Fruit fly (Drosophila melanogaster) whole organism, embryonic: ENCODE measurements around the gene Hip14.
A peak's percentile ranks its signal among the peaks of the same experiment; 100 is the strongest.

ENCODE experiments used
- Blimp-1 ChIP-seq: fragments of 200-800 bp; sonication (Bioruptor generic); optimal IDR thresholded peaks from 3 replicates; lab custom pipeline; 2018; ENCODE audit warnings: missing biosample characterization, missing genetic modification characterization, mild to moderate bottlenecking, moderate library complexity, missing genetic modification reagents
- CG11696 ChIP-seq: fragments of 200-800 bp; sonication (Bioruptor generic); IDR thresholded peaks from 2 replicates; pipeline ENCODE4 v1.3.6; 2022; ENCODE audit warnings: missing biosample characterization, missing genetic modification characterization
- CG12391 ChIP-seq: fragments of 200-800 bp; sonication (Bioruptor generic); optimal IDR thresholded peaks from 3 replicates; lab custom pipeline; 2018; ENCODE audit warnings: missing biosample characterization, mild to moderate bottlenecking, missing genetic modification characterization, moderate library complexity
- CG12744 ChIP-seq: fragments of 200-800 bp; sonication (Bioruptor generic); optimal IDR thresholded peaks from 2 replicates; lab custom pipeline; 2016; ENCODE audit warnings: missing biosample characterization, missing genetic modification characterization
- CG12942 ChIP-seq: fragments of 200-800 bp; sonication (Bioruptor generic); optimal IDR thresholded peaks from 3 replicates; lab custom pipeline; 2016; ENCODE audit warnings: missing biosample characterization, missing genetic modification characterization
- CG17186 ChIP-seq: fragments of 200-800 bp; sonication (Bioruptor generic); optimal IDR thresholded peaks from 3 replicates; lab custom pipeline; 2017; ENCODE audit warnings: missing biosample characterization, missing genetic modification reagents, missing genetic modification characterization
- CG17568 ChIP-seq: fragments of 200-800 bp; sonication (Bioruptor generic); optimal IDR thresholded peaks from 2 replicates; lab custom pipeline; 2018; ENCODE audit warnings: missing biosample characterization, mild to moderate bottlenecking, missing genetic modification characterization, moderate library complexity
- CG18476 ChIP-seq: fragments of 200-800 bp; sonication (Bioruptor generic); optimal IDR thresholded peaks from 2 replicates; lab custom pipeline; 2016; ENCODE audit warnings: missing biosample characterization, mild to moderate bottlenecking, missing genetic modification characterization
- CG2120 ChIP-seq: fragments of 200-800 bp; sonication (Bioruptor generic); optimal IDR thresholded peaks from 3 replicates; lab custom pipeline; 2016; ENCODE audit warnings: missing biosample characterization, missing genetic modification characterization
- CG31441 ChIP-seq: fragments of 200-800 bp; sonication (Bioruptor generic); IDR thresholded peaks from 2 replicates; pipeline ENCODE4 v1.3.6; 2022; ENCODE audit warnings: missing biosample characterization, missing genetic modification characterization
- CG33213 ChIP-seq: fragments of 200-800 bp; sonication (Bioruptor generic); optimal IDR thresholded peaks from 3 replicates; lab custom pipeline; 2016; ENCODE audit warnings: missing biosample characterization, missing genetic modification characterization
- CG3847 ChIP-seq: fragments of 200-800 bp; sonication (Bioruptor generic); IDR thresholded peaks from 2 replicates; pipeline ENCODE4 v1.3.6; 2022; ENCODE audit warnings: missing biosample characterization, missing genetic modification characterization
- CG42726 ChIP-seq: fragments of 200-800 bp; sonication (Bioruptor generic); IDR thresholded peaks from 2 replicates; pipeline ENCODE4 v1.3.6; 2022; ENCODE audit warnings: missing biosample characterization, missing genetic modification characterization; ENCODE audit not compliant: partially characterized antibody
- CG4617 ChIP-seq: fragments of 200-800 bp; sonication (Bioruptor generic); optimal IDR thresholded peaks from 3 replicates; lab custom pipeline; 2016; ENCODE audit warnings: missing biosample characterization, missing genetic modification characterization, borderline replicate concordance
- CG6254 ChIP-seq: fragments of 200-800 bp; sonication (Bioruptor generic); optimal IDR thresholded peaks from 3 replicates; lab custom pipeline; 2017; ENCODE audit warnings: mild to moderate bottlenecking, missing biosample characterization, missing genetic modification reagents, missing genetic modification characterization
- CG8089 ChIP-seq: fragments of 200-800 bp; sonication (Bioruptor generic); optimal IDR thresholded peaks from 3 replicates; lab custom pipeline; 2016; ENCODE audit warnings: missing biosample characterization, missing genetic modification characterization
- CG8359 ChIP-seq: fragments of 200-800 bp; sonication (Bioruptor generic); optimal IDR thresholded peaks from 2 replicates; lab custom pipeline; 2017; ENCODE audit warnings: missing biosample characterization, mild to moderate bottlenecking, missing genetic modification characterization, borderline replicate concordance
- CG9797 ChIP-seq: fragments of 200-800 bp; sonication (Bioruptor generic); optimal IDR thresholded peaks from 3 replicates; lab custom pipeline; 2018; ENCODE audit warnings: missing biosample characterization, mild to moderate bottlenecking, missing genetic modification characterization
- Chrac-16 ChIP-seq: fragments of 200-800 bp; sonication (Bioruptor generic); optimal IDR thresholded peaks from 3 replicates; lab custom pipeline; 2016; ENCODE audit warnings: missing biosample characterization, missing genetic modification characterization
- Hmr ChIP-seq: fragments of 200-800 bp; sonication (Bioruptor generic); optimal IDR thresholded peaks from 3 replicates; lab custom pipeline; 2017; ENCODE audit warnings: mild to moderate bottlenecking, missing biosample characterization, missing genetic modification reagents, missing genetic modification characterization
- Hr3 ChIP-seq: fragments of 200-800 bp; sonication (Bioruptor generic); optimal IDR thresholded peaks from 3 replicates; lab custom pipeline; 2016; ENCODE audit warnings: missing biosample characterization, missing genetic modification characterization
- MBD-R2 ChIP-seq: fragments of 200-800 bp; sonication (Bioruptor generic); IDR thresholded peaks from 2 replicates; pipeline ENCODE4 v1.3.6; 2022; ENCODE audit warnings: missing biosample characterization, missing genetic modification characterization
- MESR4 ChIP-seq: fragments of 200-800 bp; sonication (Bioruptor generic); optimal IDR thresholded peaks from 2 replicates; lab custom pipeline; 2018; ENCODE audit warnings: missing biosample characterization, mild to moderate bottlenecking, missing genetic modification characterization, moderate library complexity
- Med ChIP-seq: fragments of 200-800 bp; sonication (Bioruptor generic); peaks from one replicate; lab custom pipeline; 2016; ENCODE audit warnings: missing biosample characterization, missing genetic modification characterization, mild to moderate bottlenecking, inconsistent platforms, moderate library complexity
- Opbp ChIP-seq: fragments of 200-800 bp; sonication (Bioruptor generic); IDR thresholded peaks from 3 replicates; pipeline ENCODE4 v1.3.6; 2022; ENCODE audit warnings: missing biosample characterization, missing genetic modification characterization; ENCODE audit not compliant: partially characterized antibody
- Side ChIP-seq: fragments of 200-800 bp; sonication (Bioruptor generic); optimal IDR thresholded peaks from 2 replicates; lab custom pipeline; 2016; ENCODE audit warnings: missing biosample characterization, missing genetic modification characterization
- Spps ChIP-seq: fragments of 200-800 bp; sonication (Bioruptor generic); optimal IDR thresholded peaks from 2 replicates; lab custom pipeline; 2018; ENCODE audit warnings: missing biosample characterization, mild to moderate bottlenecking, missing genetic modification characterization
- bab2 ChIP-seq: fragments of 200-800 bp; sonication (Bioruptor generic); optimal IDR thresholded peaks from 2 replicates; lab custom pipeline; 2016; ENCODE audit warnings: missing biosample characterization, missing genetic modification characterization
- bbx ChIP-seq: fragments of 200-800 bp; sonication (Bioruptor generic); IDR thresholded peaks from 2 replicates; pipeline ENCODE4 v1.3.6; 2022; ENCODE audit warnings: missing biosample characterization, missing genetic modification characterization; ENCODE audit not compliant: partially characterized antibody
- bcd ChIP-seq: fragments of 200-800 bp; sonication (Bioruptor generic); optimal IDR thresholded peaks from 2 replicates; lab custom pipeline; 2017; ENCODE audit warnings: missing biosample characterization, mild to moderate bottlenecking, missing genetic modification characterization
- corto ChIP-seq: fragments of 200-800 bp; sonication (Bioruptor generic); optimal IDR thresholded peaks from 2 replicates; lab custom pipeline; 2016; ENCODE audit warnings: missing biosample characterization, mild to moderate bottlenecking, missing genetic modification characterization, moderate library complexity
- crol ChIP-seq: fragments of 200-800 bp; sonication (Bioruptor generic); IDR thresholded peaks from 2 replicates; pipeline ENCODE4 v1.3.6; 2022; ENCODE audit warnings: missing biosample characterization, missing genetic modification characterization
- disco-r ChIP-seq: fragments of 200-800 bp; sonication (Bioruptor generic); optimal IDR thresholded peaks from 2 replicates; lab custom pipeline; 2016; ENCODE audit warnings: missing biosample characterization, missing genetic modification characterization
- dmrt99B ChIP-seq: fragments of 200-800 bp; sonication (Bioruptor generic); optimal IDR thresholded peaks from 2 replicates; lab custom pipeline; 2018; ENCODE audit warnings: missing biosample characterization, mild to moderate bottlenecking, missing genetic modification characterization, moderate library complexity
- eyg ChIP-seq: fragments of 200-800 bp; sonication (Bioruptor generic); optimal IDR thresholded peaks from 3 replicates; lab custom pipeline; 2016; ENCODE audit warnings: missing biosample characterization, missing genetic modification characterization
- fd96Cb ChIP-seq: fragments of 200-800 bp; sonication (Bioruptor generic); optimal IDR thresholded peaks from 2 replicates; lab custom pipeline; 2018; ENCODE audit warnings: missing biosample characterization, mild to moderate bottlenecking, missing genetic modification characterization, moderate library complexity
- fu2 ChIP-seq: fragments of 200-800 bp; sonication (Bioruptor generic); optimal IDR thresholded peaks from 2 replicates; lab custom pipeline; 2016; ENCODE audit warnings: missing biosample characterization, missing genetic modification characterization
- gem ChIP-seq: fragments of 200-800 bp; sonication (Bioruptor generic); optimal IDR thresholded peaks from 2 replicates; lab custom pipeline; 2019; ENCODE audit warnings: missing biosample characterization, mild to moderate bottlenecking, missing genetic modification characterization, moderate library complexity
- grau ChIP-seq: fragments of 200-800 bp; optimal IDR thresholded peaks from 3 replicates; lab custom pipeline; 2019; ENCODE audit warnings: missing biosample characterization, mild to moderate bottlenecking, missing genetic modification characterization, moderate library complexity
- mam ChIP-seq: fragments of 200-800 bp; sonication (Bioruptor generic); optimal IDR thresholded peaks from 3 replicates; lab custom pipeline; 2016; ENCODE audit warnings: missing biosample characterization, missing genetic modification characterization
- mld ChIP-seq: fragments of 200-800 bp; sonication (Bioruptor generic); IDR thresholded peaks from 3 replicates; pipeline ENCODE4 v1.3.6; 2022; ENCODE audit warnings: missing biosample characterization, missing genetic modification characterization; ENCODE audit not compliant: partially characterized antibody
- odd ChIP-seq: fragments of 200-800 bp; sonication (Bioruptor generic); optimal IDR thresholded peaks from 2 replicates; lab custom pipeline; 2017; ENCODE audit warnings: missing biosample characterization, mild to moderate bottlenecking, missing genetic modification characterization
- org-1 ChIP-seq: fragments of 200-800 bp; sonication (Bioruptor generic); optimal IDR thresholded peaks from 2 replicates; lab custom pipeline; 2017; ENCODE audit warnings: missing biosample characterization, missing genetic modification characterization
- phol ChIP-seq: fragments of 200-800 bp; sonication (Bioruptor generic); optimal IDR thresholded peaks from 3 replicates; lab custom pipeline; 2018; ENCODE audit warnings: missing biosample characterization, mild to moderate bottlenecking, missing genetic modification characterization, moderate library complexity
- ranshi ChIP-seq: fragments of 200-800 bp; sonication (Bioruptor generic); IDR thresholded peaks from 2 replicates; pipeline ENCODE4 v1.3.6; 2022; ENCODE audit warnings: missing biosample characterization, missing genetic modification characterization
- ssp ChIP-seq: fragments of 200-800 bp; sonication (Bioruptor generic); IDR thresholded peaks from 2 replicates; pipeline ENCODE4 v1.3.6; 2022; ENCODE audit warnings: missing biosample characterization, missing genetic modification characterization
- stc ChIP-seq: fragments of 200-800 bp; sonication (Bioruptor generic); IDR thresholded peaks from 2 replicates; pipeline ENCODE4 v1.3.6; 2022; ENCODE audit warnings: missing biosample characterization, missing genetic modification characterization
- usp ChIP-seq: fragments of >200 bp; optimal IDR thresholded peaks from 2 replicates; lab custom pipeline; 2017; ENCODE audit warnings: missing biosample characterization, missing genetic modification characterization
- z ChIP-seq: fragments of 200-800 bp; sonication (Bioruptor generic); IDR thresholded peaks from 3 replicates; pipeline ENCODE4 v1.3.6; 2022; ENCODE audit warnings: missing biosample characterization, missing genetic modification characterization
- zen ChIP-seq: fragments of 200-800 bp; sonication (Bioruptor generic); optimal IDR thresholded peaks from 3 replicates; lab custom pipeline; 2018; ENCODE audit warnings: missing biosample characterization, mild to moderate bottlenecking, missing genetic modification characterization, moderate library complexity

Gene Hip14

DNA sequence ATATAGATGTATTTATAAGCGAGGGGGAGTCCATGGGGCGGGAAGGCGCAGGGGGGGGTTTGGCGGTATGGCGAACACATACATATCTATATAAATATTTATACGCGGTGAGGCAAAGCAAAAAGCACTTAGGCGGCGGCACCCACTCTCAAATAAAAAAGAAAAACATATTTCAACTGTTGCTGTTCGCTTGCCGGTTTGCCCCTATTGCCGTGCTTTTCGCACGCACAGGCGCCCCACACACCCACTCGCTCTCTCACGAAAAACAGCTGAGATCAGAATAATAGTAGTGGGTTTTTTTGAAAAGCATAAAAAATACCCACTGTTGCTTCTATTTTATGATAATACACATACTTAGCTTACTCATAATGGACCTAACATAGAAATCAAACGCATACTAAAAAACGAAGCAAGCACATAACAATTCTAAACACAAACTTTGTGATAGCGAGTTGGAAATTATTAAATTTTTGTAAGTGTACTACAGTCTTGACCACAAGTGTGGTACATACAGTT, 13.2 kb downstream of the Hip14 start (continued):
- TF ChIP-seq Side (GFP tag; lab: Kevin White, UChicago) (peak; percentile 70), usp (GFP tag; lab: Kevin White, UChicago) (no peak), CG3847 (GFP tag; lab: Robert Waterston, UW) (peak; percentile 69), Hr3 (GFP tag; lab: Kevin White, UChicago) (peak; percentile 55), CG8359 (GFP tag; lab: Kevin White, UChicago) (no peak), eyg (peak; percentile 70), phol (tag; lab: Kevin White, UChicago) (peak; percentile 64), CG8089 (GFP tag; lab: Kevin White, UChicago) (peak; percentile 7), CG11696 (peak; percentile 91), CG12942 (peak; percentile 45), CG6254 (no peak), CG2120 (GFP tag; lab: Kevin White, UChicago) (peak; percentile 95), CG42726 (no peak), mam (GFP tag; lab: Kevin White, UChicago) (peak; percentile 90), corto (GFP tag; lab: Kevin White, UChicago) (peak; percentile 25), crol (GFP tag; lab: Robert Waterston, UW) (peak; percentile 95), Blimp-1 (GFP tag; lab: Kevin White, UChicago) (peak; percentile 52), odd (peak; percentile 76), CG33213 (GFP tag; lab: Kevin White, UChicago) (peak; percentile 57), ssp (GFP tag; lab: Robert Waterston, UW) (0 out of 2 replicates have a peak, but pooled peaks have one; percentile 27), Opbp (GFP tag; lab: Robert Waterston, UW) (no peak), ranshi (peak; percentile 55; the same call in 1 of the 2 replicates), bcd (GFP tag; lab: Kevin White, UChicago) (peak; percentile 84), Spps (tag; lab: Kevin White, UChicago) (no peak), bbx (GFP tag; lab: Robert Waterston, UW) (no peak), Chrac-16 (GFP tag; lab: Kevin White, UChicago) (peak; percentile 75), CG4617 (peak; percentile 3), gem (peak; percentile 88), mld (GFP tag; lab: Robert Waterston, UW) (no peak), dmrt99B (tag; lab: Kevin White, UChicago) (peak; percentile 79), org-1 (peak; percentile 78), MESR4 (GFP tag; lab: Kevin White, UChicago) (no peak), CG31441 (GFP tag; lab: Robert Waterston, UW) (peak; percentile 62), CG12744 (GFP tag; lab: Kevin White, UChicago) (peak; percentile 69), fu2 (peak; percentile 80), MBD-R2 (peak; percentile 40; the same call in 1 of the 2 replicates), CG9797 (GFP tag; lab: Kevin White, UChicago) (no peak), grau (peak; percentile 89), Med (GFP tag; lab: Kevin White, UChicago) (peak; percentile 96), stc (GFP tag; lab: Robert Waterston, UW) (peak; percentile 66), CG17186 (GFP tag; lab: Kevin White, UChicago) (no peak), z (no peak), bab2 (GFP tag; lab: Kevin White, UChicago) (peak; percentile 64), Hmr (GFP tag; lab: Kevin White, UChicago) (peak; percentile 91), CG12391 (peak; percentile 72), CG18476 (GFP tag; lab: Kevin White, UChicago) (peak; percentile 58), zen (tag; lab: Kevin White, UChicago) (peak; percentile 27), disco-r (GFP tag; lab: Kevin White, UChicago) (peak; percentile 35), fd96Cb (tag; lab: Kevin White, UChicago) (peak; percentile 55), CG17568 (GFP tag; lab: Kevin White, UChicago) (peak; percentile 52)
